Worm (Caenorhabditis elegans): ENCODE measurements around the gene vps-24.

DNA sequence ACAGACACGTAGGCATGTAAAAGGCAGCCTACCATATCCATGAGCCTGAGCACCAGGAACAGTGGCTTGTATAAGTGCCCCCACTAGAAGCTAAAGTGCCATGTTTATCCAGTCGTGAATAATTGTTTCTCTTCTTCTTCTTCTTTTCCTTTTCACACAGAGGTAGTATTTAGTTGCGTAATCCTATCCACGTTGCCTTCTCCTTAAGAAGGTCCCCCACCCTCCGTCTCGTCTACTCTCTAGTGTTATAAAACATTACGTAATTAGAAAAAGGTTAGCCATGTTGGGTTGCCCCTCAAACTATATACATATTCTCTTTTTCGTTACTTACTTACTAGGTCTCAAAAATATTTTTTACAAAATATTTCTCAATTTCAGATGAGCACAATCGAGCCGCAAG is 7.1 kb upstream of the vps-24 start:
- no peak for TF ChIP-seq ZK546.5 (tag; optimal IDR thresholded peaks at IDR 0.05)
- TF ChIP-seq lin-39 (tag; optimal IDR thresholded peaks at IDR 0.05), result no peak
- no peak for TF ChIP-seq mxl-3 (GFP tag; optimal IDR thresholded peaks at IDR 0.05)
